Worm (Caenorhabditis elegans) whole organism, young adult: ENCODE measurements around the gene klp-18.

Experiments
- F37B4.10 ChIP-seq: fragments of 200-800 bp; sonication (Bioruptor generic); IDR thresholded peaks from 2 replicates; pipeline ENCODE4 v1.3.6; 2022; ENCODE audit warnings: missing genetic modification characterization, missing compliant biosample characterization
- F49E8.2 ChIP-seq: sonication (generic microtip); optimal IDR thresholded peaks from 3 replicates; lab custom pipeline; 2017; ENCODE audit warnings: missing genetic modification characterization, mild to moderate bottlenecking, missing compliant biosample characterization, antibody characterized with exemption, moderate library complexity; ENCODE audit not compliant: insufficient read depth
- F57C9.4 ChIP-seq: sonication (generic microtip); optimal IDR thresholded peaks from 2 replicates; lab custom pipeline; 2017; ENCODE audit warnings: mild to moderate bottlenecking, missing genetic modification characterization, missing compliant biosample characterization
- K12H6.12 ChIP-seq: fragments of 200-800 bp; sonication (Bioruptor generic); optimal IDR thresholded peaks from 2 replicates; lab custom pipeline; 2018; ENCODE audit warnings: mild to moderate bottlenecking, missing genetic modification characterization, missing compliant biosample characterization
- T07F8.4 ChIP-seq: sonication (generic microtip); optimal IDR thresholded peaks from 2 replicates; lab custom pipeline; 2016; ENCODE audit warnings: mild to moderate bottlenecking, missing genetic modification characterization, moderate library complexity, missing compliant biosample characterization
- attf-3 ChIP-seq: fragments of 200-800 bp; sonication (Bioruptor generic); conservative IDR thresholded peaks from 2 replicates; pipeline ENCODE4 v1.3.6; 2022; ENCODE audit warnings: missing genetic modification reagents, missing genetic modification characterization, missing compliant biosample characterization
- bed-2 ChIP-seq: fragments of 200-800 bp; sonication (Bioruptor generic); IDR thresholded peaks from 2 replicates; pipeline ENCODE4 v1.3.6; 2022; ENCODE audit warnings: missing genetic modification reagents, missing genetic modification characterization, missing compliant biosample characterization
- ccch-3 ChIP-seq: fragments of 200-800 bp; sonication (Bioruptor generic); optimal IDR thresholded peaks from 2 replicates; lab custom pipeline; 2018; ENCODE audit warnings: mild to moderate bottlenecking, missing genetic modification characterization, missing compliant biosample characterization
- cebp-1 ChIP-seq, 2 experiments: fragments of 200-800 bp in 1 of 2; sonication (Bioruptor generic) in 1 of 2; sonication (generic microtip) in 1 of 2; IDR thresholded peaks in 1 of 2; optimal IDR thresholded peaks in 1 of 2; 2 replicates each; pipeline versions ENCODE4 v1.3.6 to Lab custom; 2017 to 2022; ENCODE audit warnings: missing compliant biosample characterization in 2 of 2, missing genetic modification characterization in 2 of 2, mild to moderate bottlenecking in 1 of 2, missing genetic modification reagents in 1 of 2, moderate library complexity in 1 of 2
- ceh-91 ChIP-seq: fragments of 200-800 bp; sonication (Bioruptor generic); IDR thresholded peaks from 2 replicates; pipeline ENCODE4 v1.3.6; 2022; ENCODE audit warnings: missing genetic modification reagents, missing genetic modification characterization, missing compliant biosample characterization
- chd-7 ChIP-seq: sonication (generic microtip); optimal IDR thresholded peaks from 2 replicates; lab custom pipeline; 2016; ENCODE audit warnings: mild to moderate bottlenecking, missing genetic modification characterization, moderate library complexity, missing compliant biosample characterization
- egl-18 ChIP-seq: fragments of 200-800 bp; sonication (Bioruptor generic); IDR thresholded peaks from 2 replicates; pipeline ENCODE4 v1.3.6; 2022; ENCODE audit warnings: missing genetic modification reagents, missing genetic modification characterization, missing compliant biosample characterization
- egrh-3 ChIP-seq: fragments of 200-800 bp; sonication (Bioruptor generic); IDR thresholded peaks from 2 replicates; pipeline ENCODE4 v1.3.6; 2022; ENCODE audit warnings: missing genetic modification reagents, missing genetic modification characterization, missing compliant biosample characterization
- ekl-4 ChIP-seq: fragments of 200-800 bp; sonication (Bioruptor generic); IDR thresholded peaks from 2 replicates; pipeline ENCODE4 v1.3.6; 2022; ENCODE audit warnings: missing genetic modification reagents, missing genetic modification characterization, missing compliant biosample characterization
- gei-17 ChIP-seq: fragments of 200-800 bp; sonication (Bioruptor generic); optimal IDR thresholded peaks from 2 replicates; lab custom pipeline; 2018; ENCODE audit warnings: mild to moderate bottlenecking, missing genetic modification characterization, missing compliant biosample characterization
- hrde-1 ChIP-seq: sonication (generic microtip); optimal IDR thresholded peaks from 2 replicates; lab custom pipeline; 2016; ENCODE audit warnings: missing genetic modification characterization, mild to moderate bottlenecking, missing compliant biosample characterization, moderate library complexity, missing genotype, missing genetic modification reagents, borderline replicate concordance
- let-526 ChIP-seq: fragments of 200-800 bp; sonication (Bioruptor generic); IDR thresholded peaks from 2 replicates; pipeline ENCODE4 v1.3.6; 2022; ENCODE audit warnings: missing genetic modification reagents, missing genetic modification characterization, missing compliant biosample characterization
- lin-26 ChIP-seq: fragments of 200-800 bp; sonication (Bioruptor generic); IDR thresholded peaks from 2 replicates; pipeline ENCODE4 v1.3.6; 2022; ENCODE audit warnings: missing genetic modification reagents, missing genetic modification characterization, missing compliant biosample characterization
- lir-1 ChIP-seq: fragments of 200-800 bp; sonication (Bioruptor generic); conservative IDR thresholded peaks from 2 replicates; pipeline ENCODE4 v1.3.6; 2022; ENCODE audit warnings: missing genetic modification reagents, missing genetic modification characterization, missing compliant biosample characterization
- lsy-27 ChIP-seq: sonication (generic microtip); optimal IDR thresholded peaks from 2 replicates; lab custom pipeline; 2017; ENCODE audit warnings: missing genetic modification characterization, mild to moderate bottlenecking, missing compliant biosample characterization, antibody characterized with exemption, missing genotype, borderline replicate concordance; ENCODE audit not compliant: insufficient read depth
- madf-3 ChIP-seq: fragments of 200-800 bp; sonication (Bioruptor generic); IDR thresholded peaks from 2 replicates; pipeline ENCODE4 v1.3.6; 2022; ENCODE audit warnings: missing genetic modification reagents, missing genetic modification characterization, missing compliant biosample characterization
- mxl-1 ChIP-seq: sonication (generic microtip); optimal IDR thresholded peaks from 2 replicates; lab custom pipeline; 2016; ENCODE audit warnings: missing genetic modification characterization, missing compliant biosample characterization
- nfya-1 ChIP-seq: sonication (generic microtip); optimal IDR thresholded peaks from 2 replicates; lab custom pipeline; 2017; ENCODE audit warnings: antibody characterized with exemption, missing compliant biosample characterization, missing genetic modification characterization, borderline replicate concordance; ENCODE audit not compliant: insufficient read depth
- nfya-2 ChIP-seq: fragments of 200-800 bp; sonication (Bioruptor generic); IDR thresholded peaks from 2 replicates; pipeline ENCODE4 v1.3.6; 2022; ENCODE audit warnings: missing genetic modification reagents, missing genetic modification characterization, missing compliant biosample characterization
- nfyb-1 ChIP-seq: fragments of 200-800 bp; sonication (Bioruptor generic); IDR thresholded peaks from 2 replicates; pipeline ENCODE4 v1.3.6; 2022; ENCODE audit warnings: missing genetic modification reagents, missing genetic modification characterization, missing compliant biosample characterization
- nhr-120 ChIP-seq: fragments of 200-800 bp; sonication (Bioruptor generic); IDR thresholded peaks from 2 replicates; pipeline ENCODE4 v1.3.6; 2022; ENCODE audit warnings: missing genetic modification characterization, missing compliant biosample characterization
- nhr-27 ChIP-seq: fragments of 200-800 bp; sonication (Bioruptor generic); optimal IDR thresholded peaks from 2 replicates; lab custom pipeline; 2018; ENCODE audit warnings: mild to moderate bottlenecking, missing genetic modification characterization, moderate library complexity, missing compliant biosample characterization
- nhr-90 ChIP-seq: sonication (generic microtip); optimal IDR thresholded peaks from 2 replicates; lab custom pipeline; 2016; ENCODE audit warnings: missing genotype, mild to moderate bottlenecking, missing genetic modification characterization, missing compliant biosample characterization
- pbrm-1 ChIP-seq: fragments of 200-800 bp; sonication (Bioruptor generic); IDR thresholded peaks from 2 replicates; pipeline ENCODE4 v1.3.6; 2022; ENCODE audit warnings: missing genetic modification reagents, missing genetic modification characterization, missing compliant biosample characterization
- sdz-38 ChIP-seq: sonication (generic microtip); optimal IDR thresholded peaks from 2 replicates; lab custom pipeline; 2016; ENCODE audit warnings: missing genotype, missing genetic modification characterization, missing compliant biosample characterization
- snpc-1.1 ChIP-seq: sonication (generic microtip); optimal IDR thresholded peaks from 2 replicates; lab custom pipeline; 2017; ENCODE audit warnings: missing genetic modification characterization, mild to moderate bottlenecking, missing compliant biosample characterization, antibody characterized with exemption, moderate library complexity, missing genotype, missing genetic modification reagents; ENCODE audit not compliant: insufficient read depth
- snpc-1.3 ChIP-seq: sonication (generic microtip); optimal IDR thresholded peaks from 2 replicates; lab custom pipeline; 2017; ENCODE audit warnings: missing genetic modification characterization, mild to moderate bottlenecking, missing compliant biosample characterization, antibody characterized with exemption, moderate library complexity, missing genotype, missing genetic modification reagents; ENCODE audit not compliant: insufficient read depth
- snpc-3.4 ChIP-seq: sonication (generic microtip); optimal IDR thresholded peaks from 2 replicates; lab custom pipeline; 2017; ENCODE audit warnings: missing genetic modification characterization, mild to moderate bottlenecking, missing compliant biosample characterization, antibody characterized with exemption, moderate library complexity, missing genotype, missing genetic modification reagents
- somi-1 ChIP-seq: fragments of 200-800 bp; sonication (Bioruptor generic); optimal IDR thresholded peaks from 2 replicates; lab custom pipeline; 2018; ENCODE audit warnings: mild to moderate bottlenecking, missing genetic modification characterization, missing compliant biosample characterization
- sptf-2 ChIP-seq: fragments of 200-800 bp; sonication (Bioruptor generic); optimal IDR thresholded peaks from 2 replicates; lab custom pipeline; 2018; ENCODE audit warnings: mild to moderate bottlenecking, missing genetic modification characterization, missing compliant biosample characterization
- tbx-9 ChIP-seq: sonication (generic microtip); optimal IDR thresholded peaks from 2 replicates; lab custom pipeline; 2016; ENCODE audit warnings: borderline replicate concordance, missing genetic modification characterization, inconsistent platforms, missing compliant biosample characterization
- tlf-1 ChIP-seq: fragments of 200-800 bp; sonication (Bioruptor generic); optimal IDR thresholded peaks from 2 replicates; lab custom pipeline; 2018; ENCODE audit warnings: mild to moderate bottlenecking, missing genetic modification characterization, missing compliant biosample characterization
- unc-130 ChIP-seq: sonication (generic microtip); optimal IDR thresholded peaks from 2 replicates; lab custom pipeline; 2016; ENCODE audit warnings: missing genetic modification reagents, missing genetic modification characterization, missing compliant biosample characterization
- unc-62 ChIP-seq: fragments of 150-350 bp; optimal IDR thresholded peaks from 2 replicates; lab custom pipeline; 2014; ENCODE audit warnings: missing biosample characterization, missing genetic modification reagents, missing genetic modification characterization
- xnd-1 ChIP-seq: sonication (generic microtip); optimal IDR thresholded peaks from 2 replicates; lab custom pipeline; 2016; ENCODE audit warnings: missing genotype, missing genetic modification reagents, missing genetic modification characterization, missing compliant biosample characterization
- zim-3 ChIP-seq: sonication (generic microtip); optimal IDR thresholded peaks from 2 replicates; lab custom pipeline; 2017; ENCODE audit warnings: mild to moderate bottlenecking, missing genetic modification characterization, moderate library complexity, missing compliant biosample characterization
- ztf-18 ChIP-seq: sonication (generic microtip); optimal IDR thresholded peaks from 2 replicates; lab custom pipeline; 2016; ENCODE audit warnings: missing genotype, mild to moderate bottlenecking, missing genetic modification characterization, missing compliant biosample characterization
- ztf-25 ChIP-seq: fragments of 200-800 bp; sonication (Bioruptor generic); IDR thresholded peaks from 2 replicates; pipeline ENCODE4 v1.3.6; 2022; ENCODE audit warnings: missing genetic modification reagents, missing genetic modification characterization, missing compliant biosample characterization
- ztf-6 ChIP-seq: fragments of 200-800 bp; sonication (Bioruptor generic); IDR thresholded peaks from 2 replicates; pipeline ENCODE4 v1.3.6; 2022; ENCODE audit warnings: missing genetic modification reagents, missing genetic modification characterization, missing compliant biosample characterization

Gene klp-18

ce11 chrIV:7035823-7036222 is 4.2 kb upstream of the klp-18 start, which contains the start of gene C06G3.3:
TSS of gene C06G3.3 (plus strand) at chrIV:7036123.
- no peak for TF ChIP-seq snpc-3.4
- TF ChIP-seq F57C9.4 (tag; lab: Kevin White, UChicago), result no peak
- no peak for TF ChIP-seq egrh-3 (GFP tag; lab: Robert Waterston, UW)
- TF ChIP-seq nfya-2 (GFP tag; lab: Robert Waterston, UW), result no peak
- no peak for TF ChIP-seq F37B4.10
- no peak for TF ChIP-seq ccch-3 (GFP tag; lab: Kevin White, UChicago)
- TF ChIP-seq xnd-1, result no peak
- TF ChIP-seq F49E8.2 (tag; lab: Kevin White, UChicago), result no peak
- TF ChIP-seq pbrm-1 (GFP tag; lab: Robert Waterston, UW), result no peak
- TF ChIP-seq nfya-1, result no peak
- no peak for TF ChIP-seq chd-7 (tag; lab: Kevin White, UChicago)
- TF ChIP-seq unc-130 (GFP tag; lab: Kevin White, UChicago), result no peak
- TF ChIP-seq gei-17 (GFP tag; lab: Kevin White, UChicago), result no peak
- TF ChIP-seq ekl-4 (GFP tag; lab: Robert Waterston, UW), result no peak
- TF ChIP-seq nhr-120 (GFP tag; lab: Robert Waterston, UW), result no peak
- no peak for TF ChIP-seq nhr-90 (tag; lab: Kevin White, UChicago)

DNA sequence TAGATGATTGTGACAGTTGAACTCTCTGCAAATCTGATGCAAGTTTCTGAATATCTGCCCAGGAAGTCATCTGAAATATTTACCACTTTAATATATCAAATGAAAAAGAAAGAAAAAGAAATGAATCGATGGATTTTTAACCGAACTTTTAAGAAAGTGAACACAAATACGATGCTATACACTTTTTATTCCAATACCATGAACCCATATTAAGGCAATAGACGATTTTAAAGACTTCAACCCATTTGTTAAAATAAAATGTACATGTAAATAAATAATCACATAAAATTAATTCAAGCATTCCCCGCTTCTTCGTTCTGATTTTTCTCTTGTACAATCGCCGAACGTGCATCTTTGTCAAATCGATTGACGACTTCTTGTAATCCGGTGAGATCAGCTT is 3.2 kb upstream of the klp-18 start, which contains the start of gene ufl-1:
Gene ufl-1 (minus strand): TSS at position 70 of the 400 bp plus-strand sequence.
- TF ChIP-seq hrde-1 (tag; lab: Kevin White, UChicago) (no peak), nfya-1 (no peak), egl-18 (GFP tag; lab: Robert Waterston, UW) (no peak), nhr-27 (no peak), unc-130 (GFP tag; lab: Kevin White, UChicago) (no peak), mxl-1 (tag; lab: Kevin White, UChicago) (no peak), zim-3 (no peak), bed-2 (GFP tag; lab: Robert Waterston, UW) (no peak), tlf-1 (GFP tag; lab: Kevin White, UChicago) (no peak), unc-62 (no peak), attf-3 (GFP tag; lab: Robert Waterston, UW) (no peak), snpc-1.1 (tag; lab: Kevin White, UChicago) (no peak), tbx-9 (no peak), lin-26 (GFP tag; lab: Robert Waterston, UW) (no peak)
- TF ChIP-seq, all 124 proteins: peak for 0

- TF ChIP-seq lir-1 (GFP tag; lab: Robert Waterston, UW), result no peak
- no peak for TF ChIP-seq sptf-2 (GFP tag; lab: Kevin White, UChicago)
- TF ChIP-seq K12H6.12 (tag; lab: Kevin White, UChicago), result no peak
- peak; percentile 56 for TF ChIP-seq ztf-18 (tag; lab: Kevin White, UChicago)
- TF ChIP-seq F49E8.2 (tag; lab: Kevin White, UChicago), result peak; percentile 87
- peak; percentile 47; the same call in 1 of the 2 replicates for TF ChIP-seq lin-26 (GFP tag; lab: Robert Waterston, UW)
- TF ChIP-seq madf-3 (GFP tag; lab: Robert Waterston, UW), result peak; percentile 69; the same call in 1 of the 2 replicates
- peak; percentile 59 for TF ChIP-seq snpc-1.1 (tag; lab: Kevin White, UChicago)
- TF ChIP-seq nfyb-1 (GFP tag; lab: Robert Waterston, UW), result no peak
- no peak for TF ChIP-seq nhr-27
- TF ChIP-seq T07F8.4 (tag; lab: Kevin White, UChicago), result no peak
- no peak for TF ChIP-seq cebp-1 (GFP tag; IDR thresholded peaks at IDR 0.05; lab: Robert Waterston, UW)
- peak; percentile 55 for TF ChIP-seq cebp-1 (tag; optimal IDR thresholded peaks at IDR 0.05; lab: Kevin White, UChicago)
- TF ChIP-seq somi-1, result no peak
- TF ChIP-seq snpc-1.3 (tag; lab: Kevin White, UChicago), result no peak
- no peak for TF ChIP-seq tbx-9
- no peak for TF ChIP-seq let-526 (GFP tag; lab: Robert Waterston, UW)
- TF ChIP-seq sdz-38 (tag; lab: Kevin White, UChicago), result no peak
- TF ChIP-seq lsy-27 (tag; lab: Kevin White, UChicago), result no peak
- 0 out of 2 replicates have a peak, but pooled peaks have one; percentile 13 for TF ChIP-seq ceh-91 (GFP tag; lab: Robert Waterston, UW)
- TF ChIP-seq ztf-25 (GFP tag; lab: Robert Waterston, UW), result 0 out of 2 replicates have a peak, but pooled peaks have one; percentile 28
- TF ChIP-seq ztf-6 (GFP tag; lab: Robert Waterston, UW), result no peak
Observed at ce11 chrIV:7043430-7043829, 3.4 kb downstream of the klp-18 start.
